Worm (Caenorhabditis elegans): ENCODE results near the gene Y82E9BL.18.

The Y82E9BL.18 gene

DNA sequence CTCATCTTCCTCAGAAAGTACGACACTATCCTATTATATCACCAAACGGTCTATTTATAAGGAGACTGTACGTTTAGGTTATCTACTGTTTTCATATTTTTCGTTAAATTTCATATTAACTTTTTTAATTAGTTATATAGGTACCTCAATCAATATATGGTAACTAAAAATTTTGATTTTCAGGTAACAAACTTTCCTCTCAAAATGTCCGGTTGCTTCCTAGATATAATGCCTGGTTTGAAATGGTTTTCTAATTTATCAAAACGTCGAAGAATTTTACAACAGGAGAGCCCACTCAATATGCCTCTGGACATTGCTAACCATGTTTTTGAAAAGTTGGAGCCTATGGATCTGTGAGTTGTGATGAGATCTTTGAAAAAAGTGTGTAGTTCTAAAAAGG, 29.0 kb upstream of the Y82E9BL.18 start, which contains the start of gene fbxa-28:
Gene fbxa-28, plus strand, starts transcription at position 301 of the 400 bp plus-strand sequence.
- TF ChIP-seq mep-1 (tag; optimal IDR thresholded peaks at IDR 0.05) (no peak), tag-97 (GFP tag; IDR thresholded peaks at IDR 0.05) (no peak), vab-7 (GFP tag; IDR thresholded peaks at IDR 0.05) (no peak), madf-9 (GFP tag; conservative IDR thresholded peaks at IDR 0.05) (no peak), lim-7 (GFP tag; IDR thresholded peaks at IDR 0.05) (no peak), Y48G9A.11 (GFP tag; IDR thresholded peaks at IDR 0.05) (no peak), nhr-77 (tag; optimal IDR thresholded peaks at IDR 0.05) (no peak), nhr-76 (tag; optimal IDR thresholded peaks at IDR 0.05) (no peak), attf-4 (tag; optimal IDR thresholded peaks at IDR 0.05) (no peak), nhr-28 (tag; optimal IDR thresholded peaks at IDR 0.05) (no peak), duxl-1 (tag; optimal IDR thresholded peaks at IDR 0.05; ENCODE audit: poor library complexity) (no peak), skn-1 (tag; optimal IDR thresholded peaks at IDR 0.05) (no peak), tra-1 (GFP tag; IDR thresholded peaks at IDR 0.05) (no peak), spr-3 (GFP tag; optimal IDR thresholded peaks at IDR 0.05) (no peak), zip-2 (tag; optimal IDR thresholded peaks at IDR 0.05) (no peak), mdt-29 (GFP tag; IDR thresholded peaks at IDR 0.05) (no peak)

DNA sequence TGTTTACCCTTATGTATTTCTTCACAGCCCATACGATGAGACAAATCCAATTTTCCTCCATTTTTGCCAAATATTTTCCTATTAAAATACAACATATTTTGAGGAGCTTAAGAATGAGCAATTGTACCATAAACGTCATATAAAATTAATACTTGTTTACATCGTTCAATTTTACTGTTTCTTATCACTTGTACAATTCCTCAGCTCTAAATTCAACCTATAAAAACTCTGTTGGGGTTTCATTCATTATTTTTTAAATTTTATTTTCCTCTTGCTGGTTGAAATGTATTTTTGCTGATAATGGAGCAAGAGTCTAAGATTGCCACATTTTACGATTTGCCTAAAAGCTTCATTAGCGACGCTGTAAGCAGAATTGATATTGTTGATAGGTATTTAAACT, 23.2 kb upstream of the Y82E9BL.18 start, which contains the start of gene fbxa-75:
Gene fbxa-75, plus strand, starts transcription at position 301 of the 400 bp plus-strand sequence.
- TF ChIP-seq daf-12 (tag; optimal IDR thresholded peaks at IDR 0.05) (no peak), unc-62 (GFP tag; optimal IDR thresholded peaks at IDR 0.05 in 1 of 2) (peak in 1 of 2 experiments; percentile 16), unc-62 (tag; optimal IDR thresholded peaks at IDR 0.05) (no peak)

DNA sequence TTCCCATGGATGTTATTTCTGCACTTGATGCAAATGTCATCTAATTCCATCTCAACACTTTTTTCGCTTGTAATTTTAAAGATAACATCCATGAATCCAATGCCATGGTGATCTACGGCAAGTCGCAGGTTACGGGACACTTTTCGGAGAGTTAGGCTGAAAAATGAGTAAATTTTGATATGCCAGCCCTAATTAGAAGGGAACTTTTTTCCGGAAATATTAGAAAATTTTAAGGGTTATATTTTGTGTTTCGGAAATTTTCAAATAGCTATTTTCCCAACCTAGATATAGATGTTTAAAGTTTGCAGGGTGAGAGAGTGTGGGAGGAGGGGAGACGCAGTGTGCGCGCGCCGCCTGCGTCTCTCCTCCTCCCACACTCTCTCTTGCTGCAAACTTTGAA, 19.3 kb upstream of the Y82E9BL.18 start:
- no peak for TF ChIP-seq madf-5 (GFP tag; IDR thresholded peaks at IDR 0.05)
- TF ChIP-seq snpc-1.2 (GFP tag; IDR thresholded peaks at IDR 0.05) = no peak
- no peak for TF ChIP-seq lin-13 (GFP tag; optimal IDR thresholded peaks at IDR 0.05)
- TF ChIP-seq vab-7 (GFP tag; IDR thresholded peaks at IDR 0.05) = no peak
- no peak for TF ChIP-seq jun-1 (tag; optimal IDR thresholded peaks at IDR 0.05)
- no peak for TF ChIP-seq ceh-62 (tag; optimal IDR thresholded peaks at IDR 0.05)
- peak; percentile 23 for TF ChIP-seq aha-1 (tag)
- no peak for TF ChIP-seq spr-3 (GFP tag; optimal IDR thresholded peaks at IDR 0.05)
- TF ChIP-seq unc-62 (GFP tag; optimal IDR thresholded peaks at IDR 0.05 in 1 of 2) = peak in 1 of 2 experiments; percentile 77
- TF ChIP-seq unc-62 (tag; optimal IDR thresholded peaks at IDR 0.05) = no peak

- TF ChIP-seq pqm-1 (tag; optimal IDR thresholded peaks at IDR 0.05) = peak; percentile 86
- TF ChIP-seq daf-16 (GFP tag; optimal IDR thresholded peaks at IDR 0.05) = no peak
- peak; percentile 71 for TF ChIP-seq daf-16 (tag; optimal IDR thresholded peaks at IDR 0.05)
- no peak for TF ChIP-seq lin-15B (tag; optimal IDR thresholded peaks at IDR 0.05)
- no peak for TF ChIP-seq dmd-8 (GFP tag; IDR thresholded peaks at IDR 0.05)
- TF ChIP-seq aha-1 (tag) = peak; percentile 1
- TF ChIP-seq ZK337.2 (GFP tag; IDR thresholded peaks at IDR 0.05) = no peak
- TF ChIP-seq cey-2 (tag; optimal IDR thresholded peaks at IDR 0.05; ENCODE audit: borderline replicate concordance, insufficient read depth) = no peak
- TF ChIP-seq unc-62 (GFP tag; optimal IDR thresholded peaks at IDR 0.05 in 1 of 2) = peak in 1 of 2 experiments; percentile 25
- no peak for TF ChIP-seq unc-62 (tag; optimal IDR thresholded peaks at IDR 0.05)
- peak; percentile 22; the same call in 1 of the 2 replicates for TF ChIP-seq dmd-6 (GFP tag; IDR thresholded peaks at IDR 0.05)
- TF ChIP-seq zip-2 (tag; optimal IDR thresholded peaks at IDR 0.05) = peak; percentile 91
- peak; percentile 78 for TF ChIP-seq nhr-28 (tag; optimal IDR thresholded peaks at IDR 0.05)
- TF ChIP-seq dve-1 (tag; optimal IDR thresholded peaks at IDR 0.05; ENCODE audit: insufficient read depth) = peak; percentile 38
- peak; percentile 66 for TF ChIP-seq ztf-7 (tag; optimal IDR thresholded peaks at IDR 0.05)
- peak; percentile 31 for TF ChIP-seq hlh-11 (tag; optimal IDR thresholded peaks at IDR 0.05)
- no peak for TF ChIP-seq Y75B8A.6 (GFP tag; IDR thresholded peaks at IDR 0.05)
- TF ChIP-seq ceh-82 (tag; optimal IDR thresholded peaks at IDR 0.05) = no peak
These were observed 18.4 kb upstream of the Y82E9BL.18 start, which contains the start of gene fbxa-79 for ce11 chrIII:1308209-1308608. Gene fbxa-79 (minus strand): TSS chrIII:1308294.

Data from whole organism, L4 larva.